Worm (Caenorhabditis elegans): Measurements from ENCODE around the gene F11F1.1.

- TF ChIP-seq ztf-29 (GFP tag; IDR thresholded peaks at IDR 0.05): no peak
- TF ChIP-seq cog-1 (tag; optimal IDR thresholded peaks at IDR 0.05): no peak
- no peak for TF ChIP-seq flt-1 (GFP tag; IDR thresholded peaks at IDR 0.05)
- TF ChIP-seq T22C8.4 (GFP tag; IDR thresholded peaks at IDR 0.05): no peak
- no peak for TF ChIP-seq tab-1 (GFP tag; IDR thresholded peaks at IDR 0.05)
- no peak for TF ChIP-seq klf-2 (GFP tag; conservative IDR thresholded peaks at IDR 0.05)
- TF ChIP-seq ztf-23 (GFP tag; IDR thresholded peaks at IDR 0.05): no peak
- no peak for TF ChIP-seq med-1 (GFP tag; optimal IDR thresholded peaks at IDR 0.05; ENCODE audit: insufficient read depth)
Measured at ce11 chrIII:13405504-13405903, 10.1 kb downstream of the F11F1.1 start, which contains the start of gene nas-1.
